Worm (Caenorhabditis elegans) whole organism, young adult: ENCODE data around the gene unc-44.

Source experiments
- C06A6.2 ChIP-seq: fragments of 200-800 bp; sonication (Bioruptor generic); conservative IDR thresholded peaks from 2 replicates; pipeline ENCODE4 v1.3.6; 2022; ENCODE audit warnings: missing genetic modification characterization, missing compliant biosample characterization
- D2030.7 ChIP-seq: fragments of 200-800 bp; sonication (Bioruptor generic); IDR thresholded peaks from 2 replicates; pipeline ENCODE4 v1.3.6; 2022; ENCODE audit warnings: missing genetic modification reagents, missing genetic modification characterization, missing compliant biosample characterization
- F10E7.11 ChIP-seq: sonication (generic microtip); optimal IDR thresholded peaks from 2 replicates; lab custom pipeline; 2017; ENCODE audit warnings: mild to moderate bottlenecking, missing genetic modification characterization, moderate library complexity, missing compliant biosample characterization
- F23B12.7 ChIP-seq: sonication (generic microtip); optimal IDR thresholded peaks from 2 replicates; lab custom pipeline; 2017; ENCODE audit warnings: missing genetic modification characterization, mild to moderate bottlenecking, missing compliant biosample characterization, antibody characterized with exemption, moderate library complexity; ENCODE audit not compliant: insufficient read depth
- F37B4.10 ChIP-seq: fragments of 200-800 bp; sonication (Bioruptor generic); IDR thresholded peaks from 2 replicates; pipeline ENCODE4 v1.3.6; 2022; ENCODE audit warnings: missing genetic modification characterization, missing compliant biosample characterization
- F39B2.1 ChIP-seq: fragments of 200-800 bp; sonication (Bioruptor generic); IDR thresholded peaks from 2 replicates; pipeline ENCODE4 v1.3.6; 2022; ENCODE audit warnings: missing genetic modification reagents, missing genetic modification characterization, missing compliant biosample characterization
- F49E8.2 ChIP-seq: sonication (generic microtip); optimal IDR thresholded peaks from 3 replicates; lab custom pipeline; 2017; ENCODE audit warnings: missing genetic modification characterization, mild to moderate bottlenecking, missing compliant biosample characterization, antibody characterized with exemption, moderate library complexity; ENCODE audit not compliant: insufficient read depth
- F52B5.7 ChIP-seq: sonication (generic microtip); optimal IDR thresholded peaks from 2 replicates; lab custom pipeline; 2016; ENCODE audit warnings: mild to moderate bottlenecking, missing genetic modification characterization, missing compliant biosample characterization
- F57C9.4 ChIP-seq: sonication (generic microtip); optimal IDR thresholded peaks from 2 replicates; lab custom pipeline; 2017; ENCODE audit warnings: mild to moderate bottlenecking, missing genetic modification characterization, missing compliant biosample characterization
- K11D2.4 ChIP-seq: fragments of 200-800 bp; sonication (Bioruptor generic); IDR thresholded peaks from 2 replicates; pipeline ENCODE4 v1.3.6; 2022; ENCODE audit warnings: missing genetic modification reagents, missing genetic modification characterization, missing compliant biosample characterization
- T26A5.8 ChIP-seq: sonication (generic microtip); optimal IDR thresholded peaks from 2 replicates; lab custom pipeline; 2016; ENCODE audit warnings: missing genetic modification characterization, missing compliant biosample characterization
- Y67H2A.10 ChIP-seq: fragments of 200-800 bp; sonication (Bioruptor generic); conservative IDR thresholded peaks from 2 replicates; pipeline ENCODE4 v1.3.6; 2022; ENCODE audit warnings: missing genetic modification reagents, missing genetic modification characterization, missing compliant biosample characterization
- Y79H2A.3 ChIP-seq: fragments of 200-800 bp; sonication (Bioruptor generic); conservative IDR thresholded peaks from 2 replicates; pipeline ENCODE4 v1.3.6; 2022; ENCODE audit warnings: missing genetic modification reagents, missing genetic modification characterization, missing compliant biosample characterization
- Y95B8A.8 ChIP-seq: fragments of 200-800 bp; sonication (Bioruptor generic); IDR thresholded peaks from 2 replicates; pipeline ENCODE4 v1.3.6; 2022; ENCODE audit warnings: missing genetic modification reagents, missing genetic modification characterization, missing compliant biosample characterization
- aptf-2 ChIP-seq: fragments of 200-800 bp; sonication (Bioruptor generic); conservative IDR thresholded peaks from 2 replicates; pipeline ENCODE4 v1.3.6; 2022; ENCODE audit warnings: missing genetic modification reagents, missing genetic modification characterization, missing compliant biosample characterization
- attf-3 ChIP-seq: fragments of 200-800 bp; sonication (Bioruptor generic); conservative IDR thresholded peaks from 2 replicates; pipeline ENCODE4 v1.3.6; 2022; ENCODE audit warnings: missing genetic modification reagents, missing genetic modification characterization, missing compliant biosample characterization
- attf-6 ChIP-seq: fragments of 200-800 bp; sonication (Bioruptor generic); IDR thresholded peaks from 2 replicates; pipeline ENCODE4 v1.3.6; 2022; ENCODE audit warnings: missing genetic modification reagents, missing genetic modification characterization, missing compliant biosample characterization
- ccch-3 ChIP-seq: fragments of 200-800 bp; sonication (Bioruptor generic); optimal IDR thresholded peaks from 2 replicates; lab custom pipeline; 2018; ENCODE audit warnings: mild to moderate bottlenecking, missing genetic modification characterization, missing compliant biosample characterization
- ceh-27 ChIP-seq: fragments of 200-800 bp; sonication (Bioruptor generic); optimal IDR thresholded peaks from 2 replicates; lab custom pipeline; 2018; ENCODE audit warnings: mild to moderate bottlenecking, missing genetic modification characterization, moderate library complexity, missing compliant biosample characterization
- ceh-79 ChIP-seq: sonication (generic microtip); optimal IDR thresholded peaks from 2 replicates; lab custom pipeline; 2017; ENCODE audit warnings: mild to moderate bottlenecking, missing genetic modification characterization, missing compliant biosample characterization
- ceh-91 ChIP-seq: fragments of 200-800 bp; sonication (Bioruptor generic); IDR thresholded peaks from 2 replicates; pipeline ENCODE4 v1.3.6; 2022; ENCODE audit warnings: missing genetic modification reagents, missing genetic modification characterization, missing compliant biosample characterization
- dpl-1 ChIP-seq: fragments of 150-350 bp; optimal IDR thresholded peaks from 2 replicates; lab custom pipeline; 2014; ENCODE audit warnings: missing biosample characterization, missing genetic modification reagents, missing genetic modification characterization
- egl-18 ChIP-seq: fragments of 200-800 bp; sonication (Bioruptor generic); IDR thresholded peaks from 2 replicates; pipeline ENCODE4 v1.3.6; 2022; ENCODE audit warnings: missing genetic modification reagents, missing genetic modification characterization, missing compliant biosample characterization
- ets-4 ChIP-seq: fragments of 200-800 bp; sonication (Bioruptor generic); optimal IDR thresholded peaks from 2 replicates; lab custom pipeline; 2018; ENCODE audit warnings: mild to moderate bottlenecking, missing genetic modification characterization, missing compliant biosample characterization
- hlh-26 ChIP-seq: fragments of 200-800 bp; sonication (Bioruptor generic); conservative IDR thresholded peaks from 2 replicates; pipeline ENCODE4 v1.3.6; 2022; ENCODE audit warnings: missing genetic modification reagents, missing genetic modification characterization, missing compliant biosample characterization
- hmg-1.2 ChIP-seq: fragments of 200-800 bp; sonication (Bioruptor generic); IDR thresholded peaks from 2 replicates; pipeline ENCODE4 v1.3.6; 2022; ENCODE audit warnings: missing genetic modification reagents, missing genetic modification characterization, missing compliant biosample characterization
- let-526 ChIP-seq: fragments of 200-800 bp; sonication (Bioruptor generic); IDR thresholded peaks from 2 replicates; pipeline ENCODE4 v1.3.6; 2022; ENCODE audit warnings: missing genetic modification reagents, missing genetic modification characterization, missing compliant biosample characterization
- lin-40 ChIP-seq: sonication (generic microtip); optimal IDR thresholded peaks from 2 replicates; lab custom pipeline; 2016; ENCODE audit warnings: missing genetic modification characterization, mild to moderate bottlenecking, missing compliant biosample characterization, missing genotype, missing genetic modification reagents
- lir-1 ChIP-seq: fragments of 200-800 bp; sonication (Bioruptor generic); conservative IDR thresholded peaks from 2 replicates; pipeline ENCODE4 v1.3.6; 2022; ENCODE audit warnings: missing genetic modification reagents, missing genetic modification characterization, missing compliant biosample characterization
- madf-6 ChIP-seq: fragments of 200-800 bp; sonication (Bioruptor generic); IDR thresholded peaks from 2 replicates; pipeline ENCODE4 v1.3.6; 2022; ENCODE audit warnings: missing genetic modification reagents, missing genetic modification characterization, missing compliant biosample characterization
- madf-8 ChIP-seq: fragments of 200-800 bp; sonication (Bioruptor generic); conservative IDR thresholded peaks from 2 replicates; pipeline ENCODE4 v1.3.6; 2022; ENCODE audit warnings: missing genetic modification reagents, missing genetic modification characterization, missing compliant biosample characterization
- mes-4 ChIP-seq: sonication (generic microtip); optimal IDR thresholded peaks from 2 replicates; lab custom pipeline; 2016; ENCODE audit warnings: missing genotype, missing genetic modification characterization, missing compliant biosample characterization
- nhr-120 ChIP-seq: fragments of 200-800 bp; sonication (Bioruptor generic); IDR thresholded peaks from 2 replicates; pipeline ENCODE4 v1.3.6; 2022; ENCODE audit warnings: missing genetic modification characterization, missing compliant biosample characterization
- pbrm-1 ChIP-seq: fragments of 200-800 bp; sonication (Bioruptor generic); IDR thresholded peaks from 2 replicates; pipeline ENCODE4 v1.3.6; 2022; ENCODE audit warnings: missing genetic modification reagents, missing genetic modification characterization, missing compliant biosample characterization
- rec-8 ChIP-seq, 2 experiments: sonication (generic microtip); optimal IDR thresholded peaks; 2 replicates each; lab custom pipeline; 2016; ENCODE audit warnings: mild to moderate bottlenecking in 2 of 2, missing genetic modification characterization in 2 of 2, missing genetic modification reagents in 2 of 2, missing genotype in 2 of 2, missing biosample characterization in 1 of 2, missing compliant biosample characterization in 1 of 2, moderate library complexity in 1 of 2
- repo-1 ChIP-seq: sonication (generic microtip); optimal IDR thresholded peaks from 2 replicates; lab custom pipeline; 2017; ENCODE audit warnings: mild to moderate bottlenecking, missing genetic modification characterization, missing compliant biosample characterization
- rpc-1 ChIP-seq, 2 experiments: fragments of 150-350 bp in 1 of 2; sonication (generic microtip) in 1 of 2; optimal IDR thresholded peaks; 2 replicates each; lab custom pipeline; 2014 to 2018; ENCODE audit warnings: missing biosample characterization in 1 of 2, missing genetic modification characterization in 1 of 2, missing genetic modification reagents in 1 of 2, missing genotype in 1 of 2
- snpc-1.3 ChIP-seq: sonication (generic microtip); optimal IDR thresholded peaks from 2 replicates; lab custom pipeline; 2017; ENCODE audit warnings: missing genetic modification characterization, mild to moderate bottlenecking, missing compliant biosample characterization, antibody characterized with exemption, moderate library complexity, missing genotype, missing genetic modification reagents; ENCODE audit not compliant: insufficient read depth
- tbp1 ChIP-seq: fragments of 200-800 bp; sonication (Bioruptor generic); optimal IDR thresholded peaks from 2 replicates; lab custom pipeline; 2018; ENCODE audit warnings: mild to moderate bottlenecking, missing genetic modification characterization, missing compliant biosample characterization
- unc-130 ChIP-seq: sonication (generic microtip); optimal IDR thresholded peaks from 2 replicates; lab custom pipeline; 2016; ENCODE audit warnings: missing genetic modification reagents, missing genetic modification characterization, missing compliant biosample characterization
- zfh-2 ChIP-seq: fragments of 200-800 bp; sonication (Bioruptor generic); conservative IDR thresholded peaks from 2 replicates; pipeline ENCODE4 v1.3.6; 2022; ENCODE audit warnings: missing genetic modification reagents, missing genetic modification characterization, missing compliant biosample characterization
- ztf-25 ChIP-seq: fragments of 200-800 bp; sonication (Bioruptor generic); IDR thresholded peaks from 2 replicates; pipeline ENCODE4 v1.3.6; 2022; ENCODE audit warnings: missing genetic modification reagents, missing genetic modification characterization, missing compliant biosample characterization
- ztf-3 ChIP-seq: fragments of 200-800 bp; sonication (Bioruptor generic); optimal IDR thresholded peaks from 2 replicates; lab custom pipeline; 2018; ENCODE audit warnings: mild to moderate bottlenecking, missing genetic modification characterization, missing compliant biosample characterization
- ztf-6 ChIP-seq: fragments of 200-800 bp; sonication (Bioruptor generic); IDR thresholded peaks from 2 replicates; pipeline ENCODE4 v1.3.6; 2022; ENCODE audit warnings: missing genetic modification reagents, missing genetic modification characterization, missing compliant biosample characterization

Gene unc-44

ce11 chrIV:5946602-5947444, 28.5 kb upstream of the unc-44 start, which contains the start of gene inx-7 (continued):
- no peak for TF ChIP-seq lir-1 (GFP tag; lab: Robert Waterston, UW)
- TF ChIP-seq T26A5.8, result no peak

DNA sequence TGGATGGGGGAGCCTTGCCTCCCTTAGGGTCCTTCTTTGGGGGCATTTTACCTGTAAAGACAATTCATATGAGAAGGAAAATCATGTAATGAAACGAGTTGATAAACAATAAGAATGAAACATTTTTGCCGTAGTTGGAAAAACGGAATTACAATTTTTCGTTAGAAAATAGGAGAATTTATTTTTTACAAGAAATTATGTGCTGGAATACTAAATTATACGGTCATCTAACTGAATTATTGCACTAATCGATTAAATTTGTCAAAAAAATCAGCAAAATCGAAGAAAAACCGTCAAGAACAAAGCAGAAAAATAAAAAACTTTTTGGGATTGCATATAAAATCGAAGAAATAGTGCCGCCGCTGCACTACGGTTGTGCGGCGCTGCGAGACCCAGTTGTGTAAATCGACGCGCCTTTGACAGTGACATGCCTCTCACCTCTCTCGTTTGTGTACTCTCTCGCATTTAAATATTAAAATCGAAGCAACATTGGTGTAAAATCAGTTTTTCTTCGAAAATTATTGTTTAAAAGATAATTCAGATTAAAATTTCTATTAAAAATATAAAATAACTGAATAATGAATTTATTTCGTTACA, 27.7 kb upstream of the unc-44 start, which contains the start of gene rps-25:
rps-25 (minus strand) TSS at position 51 of the 597 bp plus-strand sequence.
- TF ChIP-seq Y79H2A.3 (GFP tag; lab: Robert Waterston, UW) (no peak), Y95B8A.8 (GFP tag; lab: Robert Waterston, UW) (no peak), ceh-79 (tag; lab: Kevin White, UChicago) (no peak), ztf-3 (no peak), attf-3 (GFP tag; lab: Robert Waterston, UW) (peak; percentile 42; the same call in 1 of the 2 replicates), nhr-120 (no peak), ceh-27 (GFP tag; lab: Kevin White, UChicago) (no peak), ccch-3 (GFP tag; lab: Kevin White, UChicago) (no peak), madf-6 (GFP tag; lab: Robert Waterston, UW) (no peak), tbp1 (GFP tag; lab: Kevin White, UChicago) (peak; percentile 66), madf-8 (0 out of 2 replicates have a peak, but pooled peaks have one; percentile 29), mes-4 (tag; lab: Kevin White, UChicago) (no peak), F37B4.10 (no peak), ztf-25 (no peak), ceh-91 (GFP tag; lab: Robert Waterston, UW) (0 out of 2 replicates have a peak, but pooled peaks have one; percentile 21), dpl-1 (GFP tag; lab: Kevin White, UChicago) (no peak), C06A6.2 (GFP tag; lab: Robert Waterston, UW) (no peak), repo-1 (tag; lab: Kevin White, UChicago) (no peak), zfh-2 (no peak), D2030.7 (GFP tag; lab: Robert Waterston, UW) (peak; percentile 71), K11D2.4 (no peak), rpc-1 (optimal IDR thresholded peaks at IDR 0.05; lab: Kevin White, UChicago) (no peak), rpc-1 (tag; optimal IDR thresholded peaks at IDR 0.05; lab: Kevin White, UChicago) (no peak), ztf-6 (no peak), let-526 (GFP tag; lab: Robert Waterston, UW) (no peak), aptf-2 (GFP tag; lab: Robert Waterston, UW) (no peak), snpc-1.3 (tag; lab: Kevin White, UChicago) (peak; percentile 84), ets-4 (no peak), unc-130 (GFP tag; lab: Kevin White, UChicago) (no peak), F10E7.11 (tag; lab: Kevin White, UChicago) (no peak), F49E8.2 (tag; lab: Kevin White, UChicago) (peak; percentile 62), F52B5.7 (tag; lab: Kevin White, UChicago) (no peak), lin-40 (no peak), Y67H2A.10 (GFP tag; lab: Robert Waterston, UW) (no peak), pbrm-1 (GFP tag; lab: Robert Waterston, UW) (peak; percentile 50; the same call in 1 of the 2 replicates), F39B2.1 (no peak), hlh-26 (no peak), rec-8 (tag; optimal IDR thresholded peaks at IDR 0.05; lab: Kevin White, UChicago) (no peak), F57C9.4 (no peak), attf-6 (no peak), egl-18 (no peak), F23B12.7 (peak; percentile 39), hmg-1.2 (GFP tag; lab: Robert Waterston, UW) (peak; percentile 90)
